Fruit fly (Drosophila melanogaster): ENCODE results near the gene Rubicon.

The Rubicon gene

DNA sequence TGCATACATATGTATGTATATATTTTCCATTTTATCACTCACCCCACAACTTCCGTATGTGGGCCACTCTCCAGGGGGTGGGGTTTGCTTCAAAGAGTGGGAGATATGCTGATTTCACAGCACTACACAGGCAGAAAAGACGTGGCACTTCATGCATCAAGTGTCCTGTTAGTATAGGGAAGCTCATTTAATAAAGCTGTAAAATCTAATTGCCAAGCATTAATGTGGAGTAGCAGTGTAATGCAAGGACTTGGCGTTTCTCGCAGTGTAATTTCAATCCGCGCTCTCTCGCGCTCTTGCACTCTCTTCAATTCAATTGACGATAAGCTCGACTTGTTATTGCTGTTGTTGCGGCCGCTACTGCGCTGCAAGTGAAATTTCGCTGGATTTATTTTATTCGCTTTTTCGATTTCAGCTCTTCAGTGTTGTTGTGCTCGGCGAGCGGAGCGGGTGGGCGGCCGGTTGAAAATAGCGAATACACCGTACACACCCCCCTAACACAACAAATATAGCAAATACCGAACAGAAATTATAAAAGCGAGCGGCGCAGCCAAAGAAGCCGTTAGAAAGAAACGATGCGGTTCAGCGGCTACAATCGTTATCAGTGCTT is 32.5 kb downstream of the Rubicon start, which contains the start of gene Hexo2 (continued):
- TF ChIP-seq CG11247 (GFP tag; IDR thresholded peaks at IDR 0.05) = peak; percentile 93
- peak; percentile 94 for TF ChIP-seq B-H1 (GFP tag; IDR thresholded peaks at IDR 0.05)
- peak; percentile 95 for TF ChIP-seq CG8944 (GFP tag; optimal IDR thresholded peaks at IDR 0.05)
- peak; percentile 28 for TF ChIP-seq Neu2 (GFP tag; optimal IDR thresholded peaks at IDR 0.05; ENCODE audit: borderline replicate concordance)
- no peak for TF ChIP-seq CG16813 (GFP tag; IDR thresholded peaks at IDR 0.05; ENCODE audit: partially characterized antibody)
- TF ChIP-seq CG4328 (GFP tag; optimal IDR thresholded peaks at IDR 0.05) = peak; percentile 63
- TF ChIP-seq CG11093 (GFP tag; IDR thresholded peaks at IDR 0.05) = peak; percentile 94
- no peak for TF ChIP-seq yki (optimal IDR thresholded peaks at IDR 0.05)
- peak; percentile 86 for TF ChIP-seq D19A (tag; optimal IDR thresholded peaks at IDR 0.05)
- TF ChIP-seq CG17328 (GFP tag; IDR thresholded peaks at IDR 0.05) = peak; percentile 97
- TF ChIP-seq slbo (GFP tag; IDR thresholded peaks at IDR 0.05) = peak; percentile 91
- peak; percentile 91 for TF ChIP-seq en (GFP tag; optimal IDR thresholded peaks at IDR 0.05)
- peak; percentile 85 for TF ChIP-seq gcm (GFP tag; optimal IDR thresholded peaks at IDR 0.05)
- TF ChIP-seq Lpt (GFP tag; optimal IDR thresholded peaks at IDR 0.05) = no peak
- peak; percentile 81 for TF ChIP-seq Bdp1 (GFP tag; optimal IDR thresholded peaks at IDR 0.05)
- peak; percentile 82 for TF ChIP-seq odd (GFP tag; optimal IDR thresholded peaks at IDR 0.05)
- TF ChIP-seq H15 (GFP tag; IDR thresholded peaks at IDR 0.05) = peak; percentile 97
- peak; percentile 92 for TF ChIP-seq org-1 (GFP tag; optimal IDR thresholded peaks at IDR 0.05)
- TF ChIP-seq ro (GFP tag; IDR thresholded peaks at IDR 0.05) = peak; percentile 88
- peak; percentile 91 for TF ChIP-seq CG18262 (tag; optimal IDR thresholded peaks at IDR 0.05)
- TF ChIP-seq hbn (GFP tag; IDR thresholded peaks at IDR 0.05; ENCODE audit: partially characterized antibody) = no peak
- peak; percentile 43 for TF ChIP-seq gro (GFP tag; optimal IDR thresholded peaks at IDR 0.05)
- peak; percentile 85 for TF ChIP-seq Fer1 (GFP tag; optimal IDR thresholded peaks at IDR 0.05)
- TF ChIP-seq Oli (tag; optimal IDR thresholded peaks at IDR 0.05) = peak; percentile 94
- TF ChIP-seq CG6272 (GFP tag; IDR thresholded peaks at IDR 0.05) = peak; percentile 92
- peak; percentile 74 for TF ChIP-seq E2f2 (GFP tag; IDR thresholded peaks at IDR 0.05)
- TF ChIP-seq Scr (GFP tag; IDR thresholded peaks at IDR 0.05; ENCODE audit: partially characterized antibody) = no peak
- no peak for TF ChIP-seq sna (GFP tag; IDR thresholded peaks at IDR 0.05; ENCODE audit: partially characterized antibody)
- no peak for TF ChIP-seq CG13287 (GFP tag; IDR thresholded peaks at IDR 0.05; ENCODE audit: partially characterized antibody)
- TF ChIP-seq bab2 (GFP tag; optimal IDR thresholded peaks at IDR 0.05) = peak; percentile 92
- TF ChIP-seq Deaf1 (tag; optimal IDR thresholded peaks at IDR 0.05) = peak; percentile 51
- no peak for TF ChIP-seq HLH4C (GFP tag; IDR thresholded peaks at IDR 0.05; ENCODE audit: partially characterized antibody)
- TF ChIP-seq hb (GFP tag; IDR thresholded peaks at IDR 0.05; ENCODE audit: partially characterized antibody) = no peak
- peak; percentile 81 for TF ChIP-seq CG10267 (tag; optimal IDR thresholded peaks at IDR 0.05)
- peak; percentile 96 for TF ChIP-seq CG10366 (GFP tag; IDR thresholded peaks at IDR 0.05)
- TF ChIP-seq CG13424 (tag; optimal IDR thresholded peaks at IDR 0.05) = peak; percentile 91
- TF ChIP-seq wor (GFP tag; IDR thresholded peaks at IDR 0.05) = peak; percentile 93
- peak; percentile 83 for TF ChIP-seq Max (GFP tag; optimal IDR thresholded peaks at IDR 0.05)
- peak; percentile 83 for TF ChIP-seq CG13123 (GFP tag; optimal IDR thresholded peaks at IDR 0.05)
- peak; percentile 81 for TF ChIP-seq CG3065 (GFP tag; optimal IDR thresholded peaks at IDR 0.05)
- no peak for TF ChIP-seq sc (optimal IDR thresholded peaks at IDR 0.05)
- TF ChIP-seq sc (GFP tag; optimal IDR thresholded peaks at IDR 0.05) = peak; percentile 91
- TF ChIP-seq MTF-1 (GFP tag; optimal IDR thresholded peaks at IDR 0.05; ENCODE audit: borderline replicate concordance) = peak; percentile 87
- peak; percentile 68 for TF ChIP-seq corto (GFP tag; optimal IDR thresholded peaks at IDR 0.05)
- TF ChIP-seq stwl (tag; optimal IDR thresholded peaks at IDR 0.05) = no peak
- TF ChIP-seq sens (GFP tag) = peak; percentile 99
- TF ChIP-seq nmo (GFP tag; optimal IDR thresholded peaks at IDR 0.05) = peak; percentile 93
- peak; percentile 95 for TF ChIP-seq fd96Cb (tag; optimal IDR thresholded peaks at IDR 0.05)
- TF ChIP-seq CG3838 (GFP tag; optimal IDR thresholded peaks at IDR 0.05) = peak; percentile 82
- no peak for TF ChIP-seq CG1832 (GFP tag; optimal IDR thresholded peaks at IDR 0.05)
